Worm (Caenorhabditis elegans): ENCODE results near the gene ptr-1.

- TF ChIP-seq unc-55 (GFP tag; optimal IDR thresholded peaks at IDR 0.05) (no peak), ceh-14 (tag; optimal IDR thresholded peaks at IDR 0.05) (no peak), pha-2 (tag; optimal IDR thresholded peaks at IDR 0.05) (no peak), pqm-1 (tag; optimal IDR thresholded peaks at IDR 0.05) (no peak), hlh-13 (GFP tag; optimal IDR thresholded peaks at IDR 0.05) (no peak)
These were observed 2.4 kb upstream of the ptr-1 start for ce11 chrV:9183718-9184441.
